Fruit fly (Drosophila melanogaster) ovary, adult (tissue): ENCODE measurements around the gene Gyc89Db.

ENCODE experiments used
- CG17801 ChIP-seq: fragments of 200-800 bp; optimal IDR thresholded peaks from 2 replicates; lab custom pipeline; 2019; ENCODE audit warnings: missing biosample characterization, mild to moderate bottlenecking, missing genetic modification characterization, moderate library complexity; ENCODE audit not compliant: partially characterized antibody

The Gyc89Db gene

DNA sequence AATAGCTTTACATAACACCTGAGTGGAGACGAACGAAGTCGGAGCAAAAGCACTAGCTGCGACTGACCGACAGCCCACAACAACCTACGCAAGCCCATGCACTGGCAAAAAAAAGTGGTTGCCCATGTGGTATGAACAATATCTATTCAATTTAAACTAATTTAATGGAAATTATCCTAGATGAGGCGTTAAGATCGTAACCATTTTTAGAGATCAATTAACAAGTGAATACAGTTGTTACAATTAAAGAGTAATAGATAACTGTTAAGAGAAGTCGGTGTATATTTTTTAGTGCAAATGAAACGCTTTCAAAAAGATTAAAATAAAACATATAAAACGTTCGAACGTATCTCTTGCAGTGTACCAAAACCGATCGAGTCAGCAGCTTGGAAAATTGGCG lies 19.3 kb downstream of the Gyc89Db start:
- peak; percentile 62 for TF ChIP-seq CG17801 (GFP tag; lab: Kevin White, UChicago)

DNA sequence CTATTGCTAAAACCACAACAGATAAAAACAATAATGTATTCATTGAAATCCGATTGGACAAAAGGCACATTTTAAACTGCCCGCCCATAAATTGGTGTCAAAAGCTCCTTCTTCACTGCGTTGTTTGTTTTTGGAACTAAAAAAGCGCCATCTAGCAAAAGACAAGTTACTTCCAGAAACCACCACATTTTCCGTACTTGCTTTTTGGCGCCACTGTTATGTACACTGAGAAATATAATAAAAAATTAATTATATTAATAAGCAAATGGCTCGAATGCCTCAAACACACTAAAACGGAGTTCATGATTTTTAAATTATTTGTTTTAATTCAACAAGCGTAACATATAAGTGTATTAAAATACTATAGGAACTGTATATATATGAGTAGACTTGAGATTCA lies 20.5 kb downstream of the Gyc89Db start:
- peak; percentile 7 for TF ChIP-seq CG17801 (GFP tag; lab: Kevin White, UChicago)

DNA sequence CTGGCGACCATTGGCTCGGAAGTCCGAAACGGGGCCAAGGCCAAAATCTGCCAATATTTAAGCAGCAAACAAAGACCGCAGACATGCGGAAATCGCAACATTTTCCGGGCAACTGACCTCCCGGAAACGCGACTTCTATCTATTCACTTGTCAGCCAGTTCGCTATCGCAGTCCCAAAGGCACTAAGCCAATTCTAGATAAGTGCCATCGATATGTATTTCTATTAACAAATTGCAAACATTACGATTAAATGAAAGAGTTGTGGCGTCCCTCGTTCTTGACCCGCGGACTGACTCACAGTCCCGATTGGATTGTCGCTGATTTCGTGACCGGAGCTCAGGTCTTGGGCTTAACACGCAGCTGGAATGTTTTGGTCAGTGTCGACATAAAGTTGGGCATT lies 21.9 kb downstream of the Gyc89Db start, which contains the start of gene Gr89a:
Gene Gr89a (minus strand): TSS at position 101 of the 400 bp plus-strand sequence.
- no peak for TF ChIP-seq CG17801 (GFP tag; lab: Kevin White, UChicago)

DNA sequence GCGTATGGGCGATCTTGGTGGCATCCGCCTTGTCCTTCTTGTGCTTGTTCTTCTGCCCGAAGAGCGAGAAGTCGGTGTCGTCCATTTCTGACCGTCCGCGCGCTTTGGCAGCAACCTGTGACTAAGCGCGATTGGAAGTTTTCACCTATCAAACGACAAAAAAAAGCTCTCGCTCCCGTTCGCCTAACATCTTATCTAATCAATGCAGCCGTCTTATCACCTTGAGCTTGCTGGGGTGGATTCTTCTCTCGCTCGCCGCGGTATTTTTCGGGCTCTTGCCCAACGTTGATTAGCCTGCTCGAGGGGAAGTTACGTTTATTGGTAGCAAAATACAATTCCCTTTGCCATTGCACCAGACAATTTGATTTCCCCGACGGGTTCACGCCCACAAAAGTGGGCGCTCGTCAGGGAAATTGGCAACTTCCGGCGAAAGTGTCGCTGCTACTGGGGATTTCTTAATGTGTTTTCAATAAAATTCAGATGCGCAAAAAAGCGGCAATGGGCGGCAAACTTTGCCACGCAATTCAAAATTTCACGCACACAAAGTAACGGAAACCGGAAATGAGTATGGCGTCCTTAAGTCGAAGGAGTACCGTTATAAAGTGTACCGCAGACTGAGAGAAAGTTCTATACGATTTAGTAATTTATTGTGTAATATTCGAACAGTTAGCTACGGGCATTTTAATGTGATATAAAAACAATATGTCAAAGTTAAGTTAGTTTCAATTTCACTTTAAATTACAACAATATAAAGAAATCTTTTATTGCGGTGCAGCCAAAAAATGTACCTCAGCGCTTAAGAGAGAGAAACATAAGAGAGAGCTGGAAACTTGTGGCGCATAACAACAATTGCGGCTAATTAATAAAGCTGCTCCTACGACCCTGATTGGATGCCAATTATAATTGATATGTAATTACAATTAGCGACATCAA lies 24.3 kb downstream of the Gyc89Db start, which contains the start of gene Decay:
Gene Decay (minus strand): TSS at position 132 of the 933 bp plus-strand sequence.
- TF ChIP-seq CG17801 (GFP tag; lab: Kevin White, UChicago): no peak

DNA sequence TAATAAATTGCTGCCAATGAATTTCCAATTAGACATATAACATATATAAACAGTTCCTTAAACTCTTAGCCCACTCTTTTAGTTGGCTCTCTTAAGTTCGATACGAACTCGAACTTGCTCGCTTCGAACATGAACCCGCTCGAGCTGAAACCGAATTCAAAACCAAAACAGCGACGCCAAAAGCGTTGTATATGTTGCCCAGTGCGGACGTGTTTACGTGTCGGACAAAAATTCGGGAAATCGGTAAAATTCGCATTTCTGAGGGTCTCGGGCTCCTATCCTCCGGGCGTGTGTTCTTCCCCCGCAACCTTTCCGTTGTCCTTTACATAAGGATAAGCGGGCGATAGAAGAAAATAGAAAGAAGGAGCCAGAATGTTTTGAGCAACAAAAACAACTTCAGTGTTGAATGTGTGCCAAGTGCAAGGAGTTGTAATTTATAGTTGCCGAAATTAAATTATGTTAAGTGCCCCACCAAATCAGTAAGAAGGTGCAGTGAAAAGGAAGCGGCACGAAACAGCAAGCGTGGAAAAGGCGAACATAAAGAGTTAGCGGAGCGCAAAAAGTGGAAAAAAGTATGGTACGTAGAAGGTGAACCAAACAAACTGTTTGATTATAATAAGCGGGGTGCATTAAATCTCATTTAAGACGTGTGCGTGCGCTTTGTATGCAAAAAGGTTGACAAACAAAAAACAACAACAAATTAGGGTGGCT lies 25.8 kb downstream of the Gyc89Db start, which contains the start of gene CG42342:
Gene CG42342 (plus strand): TSS at position 176 of the 711 bp plus-strand sequence.
- no peak for TF ChIP-seq CG17801 (GFP tag; lab: Kevin White, UChicago)

DNA sequence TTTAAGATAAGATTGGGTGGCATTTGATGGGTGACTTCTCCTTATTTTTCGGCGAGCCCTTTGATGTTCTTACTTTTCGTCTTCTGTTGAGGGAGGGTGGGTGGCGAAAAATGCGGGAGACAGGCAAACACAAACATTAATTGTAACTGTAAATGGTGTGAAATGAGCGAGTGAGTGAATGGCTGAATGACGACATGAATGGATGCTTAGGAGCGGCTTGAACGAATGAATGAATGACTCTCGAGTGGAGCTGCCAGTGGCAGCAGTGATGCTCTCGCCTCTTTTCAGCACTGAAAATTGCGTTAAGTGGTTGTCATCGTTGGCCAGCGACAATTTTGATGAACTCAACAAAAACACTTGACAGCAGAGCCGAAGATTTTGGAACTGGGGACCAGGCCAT lies 27.6 kb downstream of the Gyc89Db start:
- TF ChIP-seq CG17801 (GFP tag; lab: Kevin White, UChicago): no peak

DNA sequence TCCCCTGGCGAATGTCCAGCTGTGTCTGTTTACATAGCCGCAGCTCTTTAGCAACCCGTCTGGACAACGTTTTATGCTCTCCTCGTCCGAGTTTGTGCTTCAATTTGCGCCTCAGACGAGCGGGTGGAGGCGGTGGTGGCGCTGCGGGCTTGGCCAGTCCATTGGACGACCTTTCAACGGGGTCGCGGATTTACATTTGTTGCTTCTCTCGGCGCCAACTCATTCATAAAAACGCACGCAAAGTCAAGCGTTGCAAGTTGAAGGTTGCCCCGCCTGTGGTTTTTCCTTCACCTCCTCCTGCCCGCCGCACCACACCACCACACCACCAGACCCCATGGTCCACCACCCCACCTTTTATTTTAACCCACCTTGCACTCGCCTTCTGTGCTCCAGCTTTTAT lies 30.8 kb downstream of the Gyc89Db start:
- TF ChIP-seq CG17801 (GFP tag; lab: Kevin White, UChicago): no peak

DNA sequence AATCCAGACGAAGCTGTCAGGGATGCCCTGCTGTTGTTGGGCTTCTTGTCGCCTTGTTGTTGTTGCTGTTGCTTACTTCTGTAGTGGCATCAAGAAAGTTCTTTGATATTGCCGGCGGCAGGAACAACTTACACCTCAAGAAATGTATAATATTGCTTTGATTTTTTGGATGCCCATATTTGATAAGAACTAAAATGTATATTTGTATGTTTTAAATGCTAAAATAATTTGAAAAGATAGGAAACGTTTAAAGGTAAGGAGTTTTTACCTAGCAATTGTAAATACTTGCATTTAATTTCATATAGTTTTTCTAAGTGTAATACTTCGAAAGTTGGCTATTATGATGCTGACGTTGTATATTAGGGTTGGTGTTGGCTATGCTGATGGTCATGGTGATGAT lies 33.2 kb downstream of the Gyc89Db start:
- no peak for TF ChIP-seq CG17801 (GFP tag; lab: Kevin White, UChicago)

DNA sequence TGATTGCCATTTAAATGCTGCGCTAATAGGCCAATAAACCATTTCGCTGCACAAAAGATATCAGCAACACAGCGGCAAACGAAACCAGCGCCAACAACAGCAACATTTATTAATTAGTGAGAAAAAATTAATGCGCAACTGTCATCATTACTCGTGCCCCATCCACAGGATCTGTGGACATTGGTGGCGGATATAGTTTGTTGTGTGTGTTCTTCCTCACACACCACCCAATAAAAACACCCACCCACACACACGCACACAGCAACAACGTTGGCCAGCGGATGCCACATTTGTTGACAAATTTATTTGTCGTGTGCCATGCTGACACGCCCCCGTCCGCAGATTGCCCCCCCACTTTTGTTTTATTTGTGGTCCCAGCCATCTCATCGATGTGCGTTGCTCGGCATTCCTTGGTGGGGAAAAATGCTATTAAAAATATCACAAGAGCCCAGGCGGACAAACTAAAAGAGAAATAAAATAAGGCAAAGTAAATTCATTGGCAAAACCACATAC lies 41.3 kb downstream of the Gyc89Db start:
- no peak for TF ChIP-seq CG17801 (GFP tag; lab: Kevin White, UChicago)

DNA sequence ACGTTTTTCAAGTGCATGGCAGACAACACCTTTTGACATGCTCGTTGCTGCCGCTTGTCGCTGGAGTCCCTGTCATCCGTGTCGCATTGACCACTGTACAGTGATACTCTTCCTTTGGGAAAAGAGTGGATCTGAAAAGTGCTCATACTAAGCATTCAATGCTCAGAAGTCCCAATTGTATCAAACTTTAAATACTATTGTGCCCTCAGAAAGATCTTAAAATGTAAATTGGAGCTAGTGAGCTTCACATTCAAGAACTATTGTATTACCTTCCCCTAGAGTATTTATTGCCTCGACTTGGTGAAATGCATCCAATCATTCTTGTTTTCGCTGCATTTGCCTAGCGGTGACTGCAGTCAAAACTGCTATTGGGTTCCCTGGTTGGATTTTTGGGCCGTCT lies 46.5 kb downstream of the Gyc89Db start:
- no peak for TF ChIP-seq CG17801 (GFP tag; lab: Kevin White, UChicago)

DNA sequence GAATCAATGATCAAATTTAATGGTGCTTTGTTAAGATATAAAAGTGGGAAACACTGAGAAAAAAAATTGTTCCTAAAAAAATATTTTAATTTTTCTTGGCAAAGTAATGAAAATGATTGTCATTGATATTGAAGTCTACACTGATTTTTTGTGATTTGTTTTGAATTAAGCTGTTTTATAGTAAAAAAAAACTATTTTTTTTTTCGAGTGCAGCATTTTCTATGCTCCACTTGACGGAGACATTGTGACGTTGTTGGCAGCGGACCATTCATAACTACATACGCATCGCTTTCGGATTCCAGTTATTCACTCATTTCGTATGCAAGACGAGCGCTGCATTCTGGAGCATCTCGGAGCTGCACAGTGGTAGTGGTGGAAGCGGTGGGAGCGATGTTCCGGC lies 47.3 kb downstream of the Gyc89Db start:
- TF ChIP-seq CG17801 (GFP tag; lab: Kevin White, UChicago): no peak

DNA sequence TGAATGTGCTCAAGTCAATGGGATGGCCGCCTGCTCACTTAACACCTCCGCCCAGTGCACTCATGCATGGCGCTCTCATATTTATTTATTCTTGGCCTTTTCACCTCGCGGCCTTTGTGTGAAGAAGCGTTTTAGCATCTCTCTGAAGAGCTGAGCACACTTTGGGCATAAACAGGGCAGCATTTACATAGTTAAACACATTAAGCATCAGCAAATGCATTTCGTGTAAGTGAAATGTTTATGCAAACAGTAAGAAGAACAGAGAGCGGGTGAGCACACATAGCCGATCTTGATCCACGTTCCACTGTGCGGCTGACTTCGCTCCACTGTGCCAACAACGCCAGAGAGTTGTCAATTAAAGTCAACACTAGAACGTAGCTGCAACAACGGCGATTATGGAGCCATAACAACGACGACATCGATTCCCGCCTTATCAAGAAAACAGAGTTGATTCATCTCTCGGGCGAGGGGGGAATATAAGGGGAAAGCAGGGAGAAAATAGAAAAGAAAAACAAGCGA lies 47.7 kb downstream of the Gyc89Db start:
- TF ChIP-seq CG17801 (GFP tag; lab: Kevin White, UChicago): no peak

DNA sequence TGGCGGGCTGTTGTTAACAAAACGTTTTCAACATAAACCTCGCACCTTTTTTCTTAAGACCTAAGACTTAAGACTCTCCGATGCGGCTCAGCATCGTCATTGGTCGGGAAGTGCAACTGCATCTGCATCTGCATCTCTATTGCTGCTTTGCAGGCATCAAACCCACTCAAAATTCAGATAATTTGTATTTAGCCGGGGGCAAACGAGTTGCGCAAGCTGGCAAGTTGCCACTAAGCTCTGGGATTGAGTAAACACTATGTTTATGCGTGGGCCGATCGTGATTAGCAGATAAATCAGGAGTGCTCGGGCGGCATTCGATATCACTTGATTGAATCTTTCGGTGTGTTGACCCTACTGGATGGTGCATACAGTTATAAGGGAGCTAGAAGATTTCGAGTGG lies 48.6 kb downstream of the Gyc89Db start:
- TF ChIP-seq CG17801 (GFP tag; lab: Kevin White, UChicago): no peak

DNA sequence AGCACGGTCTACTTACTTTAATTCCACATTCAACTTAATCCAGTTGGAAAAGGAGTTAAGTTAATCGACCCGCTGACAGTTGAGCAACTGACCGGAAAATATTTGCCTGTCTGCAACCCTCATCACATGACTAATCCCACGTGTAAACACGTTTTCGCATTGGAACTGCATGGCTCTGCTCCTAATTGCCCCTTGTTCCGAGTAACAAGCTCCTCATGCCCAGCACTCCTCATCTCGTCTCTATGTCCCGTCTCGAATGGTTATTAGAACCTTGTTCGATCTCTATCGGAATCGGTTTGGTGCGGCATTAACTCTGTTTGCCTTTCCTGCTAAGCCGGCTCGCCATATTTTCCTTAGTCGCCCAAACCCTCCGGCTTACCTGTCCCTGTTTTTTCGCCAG lies 49.3 kb downstream of the Gyc89Db start:
- TF ChIP-seq CG17801 (GFP tag; lab: Kevin White, UChicago): no peak
